Fruit fly (Drosophila melanogaster) whole organism, larva: ENCODE data around the gene CG13601.

Experiments
- noc ChIP-seq: fragments of 200-800 bp; sonication (Bioruptor generic); optimal IDR thresholded peaks from 3 replicates; lab custom pipeline; 2019; ENCODE audit warnings: missing biosample characterization, mild to moderate bottlenecking, missing genetic modification characterization, moderate library complexity

The CG13601 gene

dm6 chr3R:23888273-23889220, 38.9 kb downstream of the CG13601 start:
- TF ChIP-seq noc (tag; lab: Kevin White, UChicago): no peak

dm6 chr3R:23887572-23887971, 39.9 kb downstream of the CG13601 start:
- TF ChIP-seq noc (tag; lab: Kevin White, UChicago): no peak

- peak; percentile 13 for TF ChIP-seq noc (tag; lab: Kevin White, UChicago)
These were observed 40.4 kb downstream of the CG13601 start for dm6 chr3R:23887096-23887421.

- peak; percentile 32 for TF ChIP-seq noc (tag; lab: Kevin White, UChicago)
These were observed 41.0 kb downstream of the CG13601 start for dm6 chr3R:23886270-23887095.

dm6 chr3R:23885660-23886059, 41.8 kb downstream of the CG13601 start:
- TF ChIP-seq noc (tag; lab: Kevin White, UChicago): no peak

- no peak for TF ChIP-seq noc (tag; lab: Kevin White, UChicago)
These were observed 42.3 kb downstream of the CG13601 start for dm6 chr3R:23885182-23885581.

dm6 chr3R:23884088-23884727, 43.2 kb downstream of the CG13601 start:
- no peak for TF ChIP-seq noc (tag; lab: Kevin White, UChicago)

dm6 chr3R:23880280-23880679, 47.2 kb downstream of the CG13601 start:
- TF ChIP-seq noc (tag; lab: Kevin White, UChicago): no peak

dm6 chr3R:23878318-23878799, 49.1 kb downstream of the CG13601 start:
- no peak for TF ChIP-seq noc (tag; lab: Kevin White, UChicago)

- no peak for TF ChIP-seq noc (tag; lab: Kevin White, UChicago)
These were observed 49.7 kb downstream of the CG13601 start for dm6 chr3R:23877606-23878317.

dm6 chr3R:23876699-23877098, 50.7 kb downstream of the CG13601 start:
- TF ChIP-seq noc (tag; lab: Kevin White, UChicago): no peak
